Fruit fly (Drosophila melanogaster) whole organism, embryonic: Measurements from ENCODE around the gene heph.

Source experiments
- ATbp ChIP-seq: fragments of 200-800 bp; sonication (Bioruptor generic); optimal IDR thresholded peaks from 2 replicates; lab custom pipeline; 2017; ENCODE audit warnings: missing biosample characterization, mild to moderate bottlenecking, missing genetic modification characterization, missing genetic modification reagents
- Adf1 ChIP-seq: fragments of 200-800 bp; sonication (Bioruptor generic); IDR thresholded peaks from 2 replicates; pipeline ENCODE4 v1.3.6; 2022; ENCODE audit warnings: missing biosample characterization, missing genetic modification characterization
- B-H2 ChIP-seq: fragments of 200-800 bp; sonication (Bioruptor generic); optimal IDR thresholded peaks from 2 replicates; lab custom pipeline; 2018; ENCODE audit warnings: missing biosample characterization, mild to moderate bottlenecking, missing genetic modification characterization
- Blimp-1 ChIP-seq: fragments of 200-800 bp; sonication (Bioruptor generic); optimal IDR thresholded peaks from 3 replicates; lab custom pipeline; 2018; ENCODE audit warnings: missing biosample characterization, missing genetic modification characterization, mild to moderate bottlenecking, moderate library complexity, missing genetic modification reagents
- CG10209 ChIP-seq: fragments of 200-800 bp; sonication (Bioruptor generic); optimal IDR thresholded peaks from 3 replicates; lab custom pipeline; 2017; ENCODE audit warnings: missing biosample characterization, mild to moderate bottlenecking, missing genetic modification characterization, missing genetic modification reagents
- CG11695 ChIP-seq: fragments of 200-800 bp; sonication (Bioruptor generic); IDR thresholded peaks from 3 replicates; pipeline ENCODE4 v1.3.6; 2022; ENCODE audit warnings: missing biosample characterization, missing genetic modification characterization
- CG12071 ChIP-seq: fragments of 200-800 bp; sonication (Bioruptor generic); optimal IDR thresholded peaks from 3 replicates; lab custom pipeline; 2018; ENCODE audit warnings: missing biosample characterization, mild to moderate bottlenecking, missing genetic modification characterization
- CG12219 ChIP-seq: fragments of 200-800 bp; sonication (Bioruptor generic); optimal IDR thresholded peaks from 3 replicates; lab custom pipeline; 2018; ENCODE audit warnings: missing biosample characterization, mild to moderate bottlenecking, missing genetic modification characterization
- CG13424 ChIP-seq: fragments of 200-800 bp; sonication (Bioruptor generic); optimal IDR thresholded peaks from 2 replicates; lab custom pipeline; 2019; ENCODE audit warnings: missing biosample characterization, mild to moderate bottlenecking, missing genetic modification characterization, moderate library complexity
- CG14860 ChIP-seq: fragments of 200-800 bp; sonication (Bioruptor generic); IDR thresholded peaks from 3 replicates; pipeline ENCODE4 v1.3.6; 2022; ENCODE audit warnings: missing biosample characterization, missing genetic modification characterization; ENCODE audit not compliant: partially characterized antibody
- CG16813 ChIP-seq: fragments of 200-800 bp; sonication (Bioruptor generic); IDR thresholded peaks from 3 replicates; pipeline ENCODE4 v1.3.6; 2022; ENCODE audit warnings: missing biosample characterization, missing genetic modification characterization; ENCODE audit not compliant: partially characterized antibody
- CG17359 ChIP-seq: fragments of 200-800 bp; sonication (Bioruptor generic); optimal IDR thresholded peaks from 3 replicates; lab custom pipeline; 2018; ENCODE audit warnings: missing biosample characterization, mild to moderate bottlenecking, missing genetic modification characterization, moderate library complexity
- CG18599 ChIP-seq: fragments of 200-800 bp; sonication (Bioruptor generic); optimal IDR thresholded peaks from 3 replicates; lab custom pipeline; 2017; ENCODE audit warnings: missing biosample characterization, missing genetic modification characterization, mild to moderate bottlenecking, moderate library complexity, missing genetic modification reagents
- CG2712 ChIP-seq: fragments of 200-800 bp; optimal IDR thresholded peaks from 3 replicates; lab custom pipeline; 2019; ENCODE audit warnings: missing biosample characterization, mild to moderate bottlenecking, missing genetic modification characterization, moderate library complexity
- CG34224 ChIP-seq: fragments of 200-800 bp; sonication (Bioruptor generic); IDR thresholded peaks from 3 replicates; pipeline ENCODE4 v1.3.6; 2022; ENCODE audit warnings: missing biosample characterization, missing genetic modification characterization; ENCODE audit not compliant: partially characterized antibody
- CG34422 ChIP-seq: fragments of 200-800 bp; sonication (Bioruptor generic); IDR thresholded peaks from 3 replicates; pipeline ENCODE4 v1.3.6; 2022; ENCODE audit warnings: missing biosample characterization, missing genetic modification characterization
- CG4707 ChIP-seq: fragments of 200-800 bp; sonication (Bioruptor generic); optimal IDR thresholded peaks from 2 replicates; lab custom pipeline; 2018; ENCODE audit warnings: missing biosample characterization, mild to moderate bottlenecking, missing genetic modification characterization, moderate library complexity
- CG7786 ChIP-seq: fragments of 200-800 bp; sonication (Bioruptor generic); optimal IDR thresholded peaks from 2 replicates; lab custom pipeline; 2016; ENCODE audit warnings: missing biosample characterization, missing genetic modification characterization
- CG9437 ChIP-seq: fragments of 200-800 bp; sonication (Bioruptor generic); optimal IDR thresholded peaks from 2 replicates; lab custom pipeline; 2018; ENCODE audit warnings: missing biosample characterization, mild to moderate bottlenecking, missing genetic modification characterization
- Doc2 ChIP-seq: fragments of 200-800 bp; sonication (Bioruptor generic); IDR thresholded peaks from 2 replicates; pipeline ENCODE4 v1.3.6; 2022; ENCODE audit warnings: missing biosample characterization, missing genetic modification characterization
- ERR ChIP-seq: fragments of 200-800 bp; sonication (Bioruptor generic); optimal IDR thresholded peaks from 2 replicates; lab custom pipeline; 2016; ENCODE audit warnings: missing biosample characterization, missing genetic modification characterization
- Ets65A ChIP-seq: fragments of 200-800 bp; sonication (Bioruptor generic); peaks from one replicate; lab custom pipeline; 2016; ENCODE audit warnings: missing biosample characterization, missing genetic modification characterization
- NK7.1 ChIP-seq: fragments of 200-800 bp; sonication (Bioruptor generic); optimal IDR thresholded peaks from 3 replicates; lab custom pipeline; 2016; ENCODE audit warnings: missing biosample characterization, missing genetic modification characterization
- Nf-YA ChIP-seq: fragments of 200-800 bp; sonication (Bioruptor generic); IDR thresholded peaks from 2 replicates; pipeline ENCODE4 v1.3.6; 2022; ENCODE audit warnings: missing biosample characterization, missing genetic modification characterization
- Ravus ChIP-seq: fragments of 200-800 bp; sonication (Bioruptor generic); IDR thresholded peaks from 2 replicates; pipeline ENCODE4 v1.3.6; 2022; ENCODE audit warnings: missing biosample characterization, missing genetic modification characterization
- Scr ChIP-seq: fragments of 200-800 bp; sonication (Bioruptor generic); IDR thresholded peaks from 2 replicates; pipeline ENCODE4 v1.3.6; 2022; ENCODE audit warnings: missing biosample characterization, missing genetic modification characterization; ENCODE audit not compliant: partially characterized antibody
- Six4 ChIP-seq: fragments of 200-800 bp; sonication (Bioruptor generic); optimal IDR thresholded peaks from 2 replicates; lab custom pipeline; 2016; ENCODE audit warnings: missing biosample characterization, missing genetic modification characterization
- Sox102F ChIP-seq: fragments of 200-800 bp; sonication (Bioruptor generic); optimal IDR thresholded peaks from 2 replicates; lab custom pipeline; 2018; ENCODE audit warnings: missing biosample characterization, mild to moderate bottlenecking, missing genetic modification characterization, moderate library complexity
- Spps ChIP-seq: fragments of 200-800 bp; sonication (Bioruptor generic); optimal IDR thresholded peaks from 2 replicates; lab custom pipeline; 2018; ENCODE audit warnings: missing biosample characterization, mild to moderate bottlenecking, missing genetic modification characterization
- amos ChIP-seq: fragments of 200-800 bp; sonication (Bioruptor generic); IDR thresholded peaks from 2 replicates; pipeline ENCODE4 v1.3.6; 2022; ENCODE audit warnings: missing biosample characterization, missing genetic modification characterization; ENCODE audit not compliant: partially characterized antibody
- ara ChIP-seq: fragments of 200-800 bp; sonication (Bioruptor generic); IDR thresholded peaks from 2 replicates; pipeline ENCODE4 v1.3.6; 2022; ENCODE audit warnings: missing biosample characterization, missing genetic modification characterization
- az2 ChIP-seq: fragments of 200-800 bp; sonication (Bioruptor generic); optimal IDR thresholded peaks from 3 replicates; lab custom pipeline; 2016; ENCODE audit warnings: missing biosample characterization, missing genetic modification characterization
- bsh ChIP-seq, 2 experiments: fragments of 200-800 bp; sonication (Bioruptor generic); optimal IDR thresholded peaks; 2 replicates each; lab custom pipeline; 2017 to 2018; ENCODE audit warnings: mild to moderate bottlenecking in 2 of 2, missing biosample characterization in 2 of 2, missing genetic modification characterization in 2 of 2, moderate library complexity in 1 of 2
- crp ChIP-seq, 2 experiments: fragments of 200-800 bp; sonication (Bioruptor generic); optimal IDR thresholded peaks; 2 replicates in 1 of 2; 3 replicates in 1 of 2; lab custom pipeline; 2017; ENCODE audit warnings: missing biosample characterization in 2 of 2, missing genetic modification characterization in 2 of 2, mild to moderate bottlenecking in 1 of 2, moderate library complexity in 1 of 2
- dan ChIP-seq: fragments of 200-800 bp; sonication (Bioruptor generic); IDR thresholded peaks from 2 replicates; pipeline ENCODE4 v1.3.6; 2022; ENCODE audit warnings: missing biosample characterization, missing genetic modification characterization
- dmrt11E ChIP-seq: fragments of 200-800 bp; sonication (Bioruptor generic); optimal IDR thresholded peaks from 3 replicates; lab custom pipeline; 2018; ENCODE audit warnings: missing biosample characterization, mild to moderate bottlenecking, missing genetic modification characterization, moderate library complexity
- dmrt99B ChIP-seq: fragments of 200-800 bp; sonication (Bioruptor generic); optimal IDR thresholded peaks from 2 replicates; lab custom pipeline; 2018; ENCODE audit warnings: missing biosample characterization, mild to moderate bottlenecking, missing genetic modification characterization, moderate library complexity
- dysf ChIP-seq: fragments of 200-800 bp; sonication (Bioruptor generic); IDR thresholded peaks from 3 replicates; pipeline ENCODE4 v1.3.6; 2022; ENCODE audit warnings: missing biosample characterization, missing genetic modification characterization
- exex ChIP-seq: fragments of 200-800 bp; sonication (Bioruptor generic); optimal IDR thresholded peaks from 4 replicates; lab custom pipeline; 2018; ENCODE audit warnings: missing biosample characterization, mild to moderate bottlenecking, missing genetic modification characterization, moderate library complexity
- eyg ChIP-seq: fragments of 200-800 bp; sonication (Bioruptor generic); optimal IDR thresholded peaks from 3 replicates; lab custom pipeline; 2016; ENCODE audit warnings: missing biosample characterization, missing genetic modification characterization
- gcm2 ChIP-seq: fragments of 200-800 bp; sonication (Bioruptor generic); optimal IDR thresholded peaks from 2 replicates; lab custom pipeline; 2016; ENCODE audit warnings: missing biosample characterization, missing genetic modification characterization
- insv ChIP-seq, 2 experiments: fragments of 200-800 bp; sonication (Bioruptor generic); optimal IDR thresholded peaks; 3 replicates each; lab custom pipeline; 2016 to 2018; ENCODE audit warnings: missing biosample characterization in 2 of 2, missing genetic modification characterization in 2 of 2
- nom ChIP-seq: fragments of 200-800 bp; sonication (Bioruptor generic); optimal IDR thresholded peaks from 2 replicates; lab custom pipeline; 2017; ENCODE audit warnings: missing biosample characterization, missing genetic modification characterization, mild to moderate bottlenecking, moderate library complexity, missing genetic modification reagents
- pum ChIP-seq: fragments of 200-800 bp; sonication (Bioruptor generic); optimal IDR thresholded peaks from 2 replicates; lab custom pipeline; 2016; ENCODE audit warnings: missing biosample characterization, missing genetic modification characterization
- sens ChIP-seq: fragments of 200-800 bp; sonication (Bioruptor generic); peaks from one replicate; lab custom pipeline; 2016; ENCODE audit warnings: missing biosample characterization, missing genetic modification characterization
- slbo ChIP-seq: fragments of 200-800 bp; sonication (Bioruptor generic); IDR thresholded peaks from 2 replicates; pipeline ENCODE4 v1.3.6; 2022; ENCODE audit warnings: missing biosample characterization, missing genetic modification characterization
- sob ChIP-seq: fragments of 200-800 bp; sonication (Bioruptor generic); IDR thresholded peaks from 2 replicates; pipeline ENCODE4 v1.3.6; 2022; ENCODE audit warnings: missing biosample characterization, missing genetic modification characterization
- sug ChIP-seq: fragments of 200-800 bp; optimal IDR thresholded peaks from 2 replicates; lab custom pipeline; 2019; ENCODE audit warnings: missing biosample characterization, mild to moderate bottlenecking, missing genetic modification characterization, moderate library complexity
- z ChIP-seq: fragments of 200-800 bp; sonication (Bioruptor generic); IDR thresholded peaks from 3 replicates; pipeline ENCODE4 v1.3.6; 2022; ENCODE audit warnings: missing biosample characterization, missing genetic modification characterization
- zen ChIP-seq: fragments of 200-800 bp; sonication (Bioruptor generic); optimal IDR thresholded peaks from 3 replicates; lab custom pipeline; 2018; ENCODE audit warnings: missing biosample characterization, mild to moderate bottlenecking, missing genetic modification characterization, moderate library complexity

heph gene

DNA sequence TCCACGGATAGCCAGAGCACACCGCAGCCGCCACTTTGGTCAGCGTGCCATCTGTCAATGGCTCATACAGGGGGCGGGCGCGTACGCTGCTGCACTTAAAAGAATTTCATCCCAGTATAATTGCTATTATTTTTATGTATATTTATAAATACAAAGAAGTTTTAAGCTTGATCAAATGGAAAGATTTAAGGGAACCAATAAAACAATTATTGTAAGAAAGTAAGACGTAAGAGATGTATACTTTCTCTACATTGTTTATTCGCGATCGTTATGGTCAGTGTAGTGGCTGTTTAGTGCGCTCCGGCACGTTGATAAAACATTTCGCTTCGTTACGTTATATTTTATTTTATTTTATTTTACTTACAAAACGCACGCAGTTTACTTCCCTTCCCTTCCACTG lies 23.5 kb downstream of the heph start (continued):
- TF ChIP-seq CG11695 (0 out of 3 replicates have a peak, but pooled peaks have one; percentile 12), CG14860 (no peak), sens (GFP tag; lab: Kevin White, UChicago) (peak; percentile 53), slbo (GFP tag; lab: Robert Waterston, UW) (no peak), CG7786 (GFP tag; lab: Kevin White, UChicago) (no peak), Scr (GFP tag; lab: Robert Waterston, UW) (no peak), CG34422 (GFP tag; lab: Robert Waterston, UW) (no peak), Spps (tag; lab: Kevin White, UChicago) (no peak), CG9437 (GFP tag; lab: Kevin White, UChicago) (peak; percentile 15), dmrt11E (tag; lab: Kevin White, UChicago) (peak; percentile 2), z (GFP tag; lab: Robert Waterston, UW) (no peak), CG4707 (GFP tag; lab: Kevin White, UChicago) (no peak), CG16813 (GFP tag; lab: Robert Waterston, UW) (no peak), Ets65A (GFP tag; lab: Kevin White, UChicago) (peak; percentile 24), dan (GFP tag; lab: Robert Waterston, UW) (no peak), gcm2 (no peak), dysf (GFP tag; lab: Robert Waterston, UW) (0 out of 3 replicates have a peak, but pooled peaks have one; percentile 18), CG12071 (GFP tag; lab: Kevin White, UChicago) (no peak), CG12219 (GFP tag; lab: Kevin White, UChicago) (no peak), az2 (peak; percentile 4), Nf-YA (GFP tag; lab: Robert Waterston, UW) (no peak), Blimp-1 (GFP tag; lab: Kevin White, UChicago) (peak; percentile 19), CG17359 (peak; percentile 6), CG2712 (tag; lab: Kevin White, UChicago) (peak; percentile 36), Adf1 (no peak), ATbp (peak; percentile 17), CG18599 (peak; percentile 1), dmrt99B (tag; lab: Kevin White, UChicago) (peak; percentile 6), pum (GFP tag; lab: Kevin White, UChicago) (no peak), bsh (GFP tag; optimal IDR thresholded peaks at IDR 0.05; lab: Kevin White, UChicago) (peak in 1 of 2 experiments; percentile 28), Six4 (GFP tag; lab: Kevin White, UChicago) (no peak)

DNA sequence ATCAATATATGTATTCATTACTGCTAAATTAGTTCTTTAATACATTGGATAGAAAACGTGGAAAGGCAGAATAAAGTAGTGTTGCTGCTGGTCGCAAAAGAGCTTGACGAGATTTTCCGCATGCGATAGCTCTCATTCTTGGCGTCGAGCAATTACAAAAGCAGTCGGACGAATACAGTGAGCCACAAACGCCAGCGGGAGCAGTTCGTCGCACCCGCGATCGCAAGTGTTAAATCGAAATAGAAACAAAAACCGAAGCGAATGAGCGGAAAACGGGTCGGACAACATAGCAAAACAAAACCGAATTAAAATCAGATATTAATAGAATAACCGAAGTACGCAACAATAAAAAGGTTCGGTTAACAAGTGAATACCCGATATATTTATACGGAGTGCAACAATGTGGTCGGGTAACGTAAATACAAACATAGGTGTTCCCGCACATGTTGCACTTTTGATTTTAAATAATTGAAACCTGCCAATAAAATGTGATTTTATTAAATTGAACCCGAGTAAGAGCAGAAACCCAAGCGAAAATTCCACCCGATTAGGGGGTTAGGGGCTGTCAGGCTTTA lies 28.5 kb downstream of the heph start:
- TF ChIP-seq Doc2 = no peak
- no peak for TF ChIP-seq Ravus (GFP tag; lab: Robert Waterston, UW)
- TF ChIP-seq eyg (GFP tag; lab: Kevin White, UChicago) = no peak
- no peak for TF ChIP-seq ERR (GFP tag; lab: Kevin White, UChicago)
- TF ChIP-seq NK7.1 (GFP tag; lab: Kevin White, UChicago) = no peak
- no peak for TF ChIP-seq ara (GFP tag; lab: Robert Waterston, UW)
- no peak for TF ChIP-seq crp (GFP tag; optimal IDR thresholded peaks at IDR 0.05; lab: Kevin White, UChicago)
- peak; percentile 11 for TF ChIP-seq exex (tag; lab: Kevin White, UChicago)
- no peak for TF ChIP-seq Spps (tag; lab: Kevin White, UChicago)
- TF ChIP-seq B-H2 (GFP tag; lab: Kevin White, UChicago) = peak; percentile 22
- TF ChIP-seq CG34224 (GFP tag; lab: Robert Waterston, UW) = no peak
- TF ChIP-seq sob (GFP tag; lab: Robert Waterston, UW) = peak; percentile 20; the same call in 1 of the 2 replicates
- TF ChIP-seq CG13424 = no peak
- no peak for TF ChIP-seq Sox102F
- TF ChIP-seq zen (tag; lab: Kevin White, UChicago) = no peak
- TF ChIP-seq insv (GFP tag; optimal IDR thresholded peaks at IDR 0.05; lab: Kevin White, UChicago) = no peak
- no peak for TF ChIP-seq CG10209 (GFP tag; lab: Kevin White, UChicago)
- peak; percentile 26 for TF ChIP-seq sug (tag; lab: Kevin White, UChicago)
- peak; percentile 5; the same call in 1 of the 2 replicates for TF ChIP-seq amos
- TF ChIP-seq nom (GFP tag; lab: Kevin White, UChicago) = no peak
